Worm (Caenorhabditis elegans): Measurements from ENCODE around the gene twk-48.

Gene twk-48

ce11 chrIII:9834888-9835287 is 25.6 kb upstream of the twk-48 start, which contains the start of gene K11H3.8:
Gene K11H3.8, plus strand, starts transcription at chrIII:9835188.
- no peak for TF ChIP-seq W03F9.2 (tag; optimal IDR thresholded peaks at IDR 0.05)
- TF ChIP-seq him-1 (tag; optimal IDR thresholded peaks at IDR 0.05), result no peak
- TF ChIP-seq dao-5 (tag; optimal IDR thresholded peaks at IDR 0.05), result no peak

ce11 chrIII:9843715-9844114 is 16.8 kb upstream of the twk-48 start, which contains the start of gene K11H3.5:
Gene K11H3.5, plus strand, starts transcription at chrIII:9843768.
- TF ChIP-seq him-1 (tag; optimal IDR thresholded peaks at IDR 0.05) (no peak), dao-5 (tag; optimal IDR thresholded peaks at IDR 0.05) (no peak), W03F9.2 (tag; optimal IDR thresholded peaks at IDR 0.05) (no peak)

- TF ChIP-seq dao-5 (tag; optimal IDR thresholded peaks at IDR 0.05) (no peak), him-1 (tag; optimal IDR thresholded peaks at IDR 0.05) (no peak), W03F9.2 (tag; optimal IDR thresholded peaks at IDR 0.05) (no peak)
Measured at ce11 chrIII:9846093-9846492, 14.4 kb upstream of the twk-48 start, which contains the start of gene K11H3.2. Gene K11H3.2, plus strand, starts transcription at chrIII:9846393.

DNA sequence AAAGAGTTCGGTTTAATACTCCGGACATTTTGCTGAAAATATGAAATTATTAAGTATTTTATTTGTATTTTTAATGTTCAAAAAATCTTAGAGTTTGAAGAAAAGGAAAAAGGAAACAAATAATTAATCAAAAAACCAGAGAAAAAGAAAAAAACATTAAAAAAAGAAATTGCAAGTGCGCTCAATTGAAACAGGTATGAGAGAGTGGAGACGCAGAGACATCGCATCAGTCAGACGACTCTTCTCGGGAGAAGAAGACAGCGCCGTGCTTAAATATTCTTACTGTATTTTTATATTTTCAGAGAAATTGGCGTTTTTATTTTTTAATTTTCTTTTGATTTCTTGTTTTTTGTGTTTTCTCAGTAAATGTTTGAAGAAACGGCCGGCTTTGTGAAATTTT is 12.4 kb upstream of the twk-48 start, which contains the start of gene mrpl-36:
mrpl-36 (minus strand) TSS at position 34 of the 400 bp plus-strand sequence.
- TF ChIP-seq dao-5 (tag; optimal IDR thresholded peaks at IDR 0.05), result no peak
- peak; percentile 69 for TF ChIP-seq W03F9.2 (tag; optimal IDR thresholded peaks at IDR 0.05)

- TF ChIP-seq W03F9.2 (tag; optimal IDR thresholded peaks at IDR 0.05), result no peak
- TF ChIP-seq dao-5 (tag; optimal IDR thresholded peaks at IDR 0.05), result no peak
- no peak for TF ChIP-seq him-1 (tag; optimal IDR thresholded peaks at IDR 0.05)
Measured at ce11 chrIII:9848603-9849002, 11.9 kb upstream of the twk-48 start.

ce11 chrIII:9849950-9850349 is 10.6 kb upstream of the twk-48 start:
- TF ChIP-seq him-1 (tag; optimal IDR thresholded peaks at IDR 0.05), result no peak
- no peak for TF ChIP-seq dao-5 (tag; optimal IDR thresholded peaks at IDR 0.05)
- no peak for TF ChIP-seq W03F9.2 (tag; optimal IDR thresholded peaks at IDR 0.05)

DNA sequence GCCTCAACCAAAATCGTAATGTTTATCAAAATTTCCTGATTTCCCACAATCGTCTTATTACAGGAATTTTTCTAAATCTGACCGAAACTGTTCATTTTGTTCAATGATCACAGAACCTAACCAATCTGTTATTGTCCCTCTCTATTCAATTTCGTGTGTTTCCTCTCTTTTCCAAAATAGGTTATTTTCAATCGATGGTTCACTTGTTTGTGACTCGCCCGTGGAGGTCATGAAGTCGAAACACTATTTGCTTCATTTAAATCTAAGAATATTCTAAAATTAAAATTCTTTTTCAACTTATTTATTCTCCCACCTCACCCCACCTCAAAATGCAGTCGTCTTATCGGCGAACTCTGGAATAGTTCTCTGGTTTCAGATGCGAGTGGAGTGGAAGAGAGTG is 9.7 kb upstream of the twk-48 start:
- no peak for TF ChIP-seq dao-5 (tag; optimal IDR thresholded peaks at IDR 0.05)
- TF ChIP-seq W03F9.2 (tag; optimal IDR thresholded peaks at IDR 0.05), result no peak
- TF ChIP-seq him-1 (tag; optimal IDR thresholded peaks at IDR 0.05), result no peak

DNA sequence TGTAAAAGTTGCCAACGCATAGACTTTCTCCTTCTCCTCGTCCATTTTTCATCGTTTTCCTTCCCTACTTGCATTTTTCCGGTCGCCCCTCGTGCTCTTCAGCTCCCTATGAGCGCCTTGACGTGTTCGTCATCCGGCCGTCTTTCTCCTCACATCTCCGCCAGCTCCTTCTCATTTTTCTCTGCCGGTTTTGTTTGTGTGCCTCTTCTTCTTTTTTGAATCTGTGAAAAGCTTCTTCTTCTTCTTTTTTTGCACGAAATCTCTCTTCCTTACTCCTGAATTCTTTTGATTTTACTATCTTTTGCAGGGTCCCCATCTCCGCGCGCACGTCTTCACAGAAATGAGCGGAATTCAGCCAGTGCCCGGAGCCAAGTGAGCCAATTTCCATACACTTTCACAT is 9.0 kb upstream of the twk-48 start, which contains the start of gene K11H3.3:
K11H3.3 (plus strand) TSS at position 308 of the 400 bp plus-strand sequence.
- no peak for TF ChIP-seq him-1 (tag; optimal IDR thresholded peaks at IDR 0.05)
- TF ChIP-seq W03F9.2 (tag; optimal IDR thresholded peaks at IDR 0.05), result no peak
- no peak for TF ChIP-seq dao-5 (tag; optimal IDR thresholded peaks at IDR 0.05)

DNA sequence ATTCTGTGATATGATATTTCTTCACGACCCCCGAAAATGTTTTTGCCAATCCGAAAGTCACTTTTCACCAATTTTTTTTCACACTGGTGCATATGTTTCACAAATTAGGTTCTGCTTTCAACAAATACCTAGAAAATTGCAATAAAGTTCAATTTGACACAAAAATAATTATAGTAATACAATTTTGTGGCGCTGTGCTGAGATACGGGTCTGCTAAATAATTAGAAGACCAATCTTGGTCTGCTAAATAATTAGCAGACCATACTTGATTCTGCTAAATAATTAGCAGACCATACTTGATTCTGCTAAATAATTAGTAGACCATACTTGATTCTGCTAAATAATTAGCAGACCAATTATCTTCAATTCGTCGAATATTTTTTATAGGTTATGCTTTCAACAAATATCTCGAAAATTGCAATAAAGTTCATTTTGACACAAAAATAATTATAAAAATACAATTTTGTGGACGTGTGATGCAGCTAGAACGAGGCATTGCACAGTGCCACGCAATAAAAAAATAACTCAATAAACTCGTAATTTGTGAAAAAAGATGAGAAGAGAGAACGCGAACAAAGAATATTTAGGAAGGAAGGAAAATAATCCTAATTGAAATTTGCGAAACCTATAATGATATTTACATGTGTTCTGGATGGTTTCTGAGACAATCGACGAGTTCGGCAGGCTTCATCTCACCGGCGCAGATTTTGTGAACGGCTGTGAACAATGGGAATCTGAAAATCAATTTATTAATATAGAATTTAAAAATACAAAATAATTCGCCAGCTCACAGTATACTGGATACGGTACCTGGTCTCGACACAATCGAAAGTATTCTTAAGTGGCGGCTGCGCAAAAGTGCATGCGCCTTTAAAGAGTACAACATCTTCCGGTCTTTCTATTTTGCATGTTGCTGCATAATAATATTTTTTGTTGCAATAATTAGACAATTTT is 6.6 kb upstream of the twk-48 start:
- TF ChIP-seq W03F9.2 (tag; optimal IDR thresholded peaks at IDR 0.05) (no peak), dao-5 (tag; optimal IDR thresholded peaks at IDR 0.05) (no peak), him-1 (tag; optimal IDR thresholded peaks at IDR 0.05) (no peak)

DNA sequence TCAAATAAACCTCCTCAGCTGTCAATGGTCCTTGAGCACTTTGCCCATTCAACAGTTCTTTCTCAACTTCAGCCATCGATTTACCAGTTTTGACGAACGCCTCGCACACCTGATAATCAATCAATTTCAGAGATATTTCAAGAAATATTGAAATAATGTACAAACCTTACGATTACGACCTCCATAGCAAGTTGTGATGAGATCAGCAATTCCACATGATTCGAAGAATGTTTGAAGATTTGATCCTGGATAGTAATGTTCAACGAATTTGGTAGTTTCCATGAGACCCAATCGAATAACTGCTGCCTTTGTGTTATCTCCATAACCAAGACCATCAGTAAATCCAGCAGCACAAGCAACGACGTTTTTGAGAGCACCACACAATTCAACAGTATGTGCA is 5.6 kb upstream of the twk-48 start:
- TF ChIP-seq him-1 (tag; optimal IDR thresholded peaks at IDR 0.05) (no peak), W03F9.2 (tag; optimal IDR thresholded peaks at IDR 0.05) (no peak), dao-5 (tag; optimal IDR thresholded peaks at IDR 0.05) (no peak)

ce11 chrIII:9857110-9857509 is 3.4 kb upstream of the twk-48 start:
- TF ChIP-seq W03F9.2 (tag; optimal IDR thresholded peaks at IDR 0.05), result no peak
- TF ChIP-seq him-1 (tag; optimal IDR thresholded peaks at IDR 0.05), result no peak
- TF ChIP-seq dao-5 (tag; optimal IDR thresholded peaks at IDR 0.05), result no peak

DNA sequence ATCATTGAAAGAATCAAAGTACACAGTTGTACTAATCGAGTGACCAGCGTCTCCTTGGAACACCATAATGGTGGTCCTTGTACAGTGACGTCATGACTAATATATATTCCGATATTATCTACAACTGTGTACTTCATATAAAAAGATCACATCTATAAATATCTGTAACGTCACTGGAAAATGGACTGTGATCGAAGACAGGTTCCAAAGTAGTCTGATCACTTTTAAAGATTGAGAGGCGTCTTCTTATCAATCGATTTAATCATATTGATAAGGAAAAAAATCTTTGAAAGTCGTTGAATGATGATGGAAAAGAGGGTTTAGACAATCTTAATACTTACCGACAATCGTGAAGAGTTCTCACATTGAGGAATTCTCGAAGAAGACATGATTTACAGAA is 2.5 kb upstream of the twk-48 start:
- TF ChIP-seq dao-5 (tag; optimal IDR thresholded peaks at IDR 0.05) (no peak), him-1 (tag; optimal IDR thresholded peaks at IDR 0.05) (no peak), W03F9.2 (tag; optimal IDR thresholded peaks at IDR 0.05) (no peak)

DNA sequence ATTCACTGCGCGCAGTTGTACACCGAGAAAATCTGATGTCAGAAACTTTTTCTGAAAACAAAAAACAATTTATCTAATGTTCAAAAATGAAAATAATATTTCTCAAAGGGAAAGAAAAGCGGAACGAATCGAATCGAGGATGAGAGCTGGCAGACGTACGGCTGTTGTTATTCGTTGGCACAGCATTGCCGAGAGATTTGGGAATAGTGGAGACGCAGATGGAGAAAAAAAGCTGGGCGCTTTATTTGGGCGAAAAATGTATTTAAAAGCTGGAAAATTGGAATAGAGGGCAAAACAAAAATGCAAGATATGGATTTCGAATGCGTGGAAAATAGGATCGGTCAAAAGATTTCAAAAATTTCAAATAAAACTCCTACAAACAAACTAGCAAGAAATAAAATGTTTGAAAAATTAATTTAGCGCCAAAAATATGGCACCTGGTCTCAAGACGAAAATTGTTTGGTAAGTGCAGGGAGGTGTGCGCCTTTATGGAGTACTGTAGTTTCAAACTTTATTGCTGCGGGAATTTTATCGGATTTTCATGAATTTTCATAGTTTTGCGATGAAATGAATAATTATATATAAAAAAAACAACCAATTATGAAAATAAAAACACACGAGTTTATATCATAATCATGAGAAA is 1.3 kb upstream of the twk-48 start, which contains the start of gene gpdh-2:
gpdh-2 (minus strand) TSS at position 51 of the 643 bp plus-strand sequence.
- no peak for TF ChIP-seq W03F9.2 (tag; optimal IDR thresholded peaks at IDR 0.05)
- TF ChIP-seq dao-5 (tag; optimal IDR thresholded peaks at IDR 0.05), result no peak
- TF ChIP-seq him-1 (tag; optimal IDR thresholded peaks at IDR 0.05), result no peak
